Worm (Caenorhabditis elegans) whole organism, young adult: ENCODE measurements around the gene F41G3.21.

Experiments
- B0035.1 ChIP-seq: sonication (generic microtip); optimal IDR thresholded peaks from 2 replicates; lab custom pipeline; 2016; ENCODE audit warnings: missing genetic modification characterization, mild to moderate bottlenecking, missing compliant biosample characterization, missing genotype, missing genetic modification reagents
- F49E8.2 ChIP-seq: sonication (generic microtip); optimal IDR thresholded peaks from 3 replicates; lab custom pipeline; 2017; ENCODE audit warnings: missing genetic modification characterization, mild to moderate bottlenecking, missing compliant biosample characterization, antibody characterized with exemption, moderate library complexity; ENCODE audit not compliant: insufficient read depth
- ceh-40 ChIP-seq: fragments of 200-800 bp; sonication (Bioruptor generic); IDR thresholded peaks from 2 replicates; pipeline ENCODE4 v1.3.6; 2022; ENCODE audit warnings: missing genetic modification characterization, missing compliant biosample characterization
- dpl-1 ChIP-seq: fragments of 150-350 bp; optimal IDR thresholded peaks from 2 replicates; lab custom pipeline; 2014; ENCODE audit warnings: missing biosample characterization, missing genetic modification reagents, missing genetic modification characterization
- hrde-1 ChIP-seq: sonication (generic microtip); optimal IDR thresholded peaks from 2 replicates; lab custom pipeline; 2016; ENCODE audit warnings: missing genetic modification characterization, mild to moderate bottlenecking, missing compliant biosample characterization, moderate library complexity, missing genotype, missing genetic modification reagents, borderline replicate concordance
- lag-1 ChIP-seq: fragments of 200-800 bp; sonication (Bioruptor generic); IDR thresholded peaks from 2 replicates; pipeline ENCODE4 v1.3.6; 2022; ENCODE audit warnings: missing genetic modification reagents, missing genetic modification characterization, missing compliant biosample characterization
- mel-28 ChIP-seq: sonication (generic microtip); optimal IDR thresholded peaks from 2 replicates; lab custom pipeline; 2016; ENCODE audit warnings: borderline replicate concordance, mild to moderate bottlenecking, missing genetic modification characterization, missing compliant biosample characterization
- pha-4 ChIP-seq: fragments of 150-350 bp; sonication (generic microtip); optimal IDR thresholded peaks from 2 replicates; lab custom pipeline; 2014; ENCODE audit warnings: missing biosample characterization, missing genetic modification reagents, missing genetic modification characterization
- snpc-1.3 ChIP-seq: sonication (generic microtip); optimal IDR thresholded peaks from 2 replicates; lab custom pipeline; 2017; ENCODE audit warnings: missing genetic modification characterization, mild to moderate bottlenecking, missing compliant biosample characterization, antibody characterized with exemption, moderate library complexity, missing genotype, missing genetic modification reagents; ENCODE audit not compliant: insufficient read depth
- snpc-3.4 ChIP-seq: sonication (generic microtip); optimal IDR thresholded peaks from 2 replicates; lab custom pipeline; 2017; ENCODE audit warnings: missing genetic modification characterization, mild to moderate bottlenecking, missing compliant biosample characterization, antibody characterized with exemption, moderate library complexity, missing genotype, missing genetic modification reagents
- snpc-4 ChIP-seq, 5 experiments: fragments of 150-350 bp in 1 of 5; sonication (generic microtip) in 4 of 5; optimal IDR thresholded peaks; 2 replicates each; lab custom pipeline; 2014 to 2018; ENCODE audit warnings: missing genetic modification characterization in 5 of 5, missing biosample characterization in 3 of 5, antibody characterized with exemption in 2 of 5, mild to moderate bottlenecking in 2 of 5, missing compliant biosample characterization in 2 of 5, missing genotype in 2 of 5, moderate library complexity in 2 of 5, missing genetic modification reagents in 1 of 5
- tbx-9 ChIP-seq: sonication (generic microtip); optimal IDR thresholded peaks from 2 replicates; lab custom pipeline; 2016; ENCODE audit warnings: borderline replicate concordance, missing genetic modification characterization, inconsistent platforms, missing compliant biosample characterization
- unc-62 ChIP-seq: fragments of 150-350 bp; optimal IDR thresholded peaks from 2 replicates; lab custom pipeline; 2014; ENCODE audit warnings: missing biosample characterization, missing genetic modification reagents, missing genetic modification characterization
- ztf-26 ChIP-seq: sonication (generic microtip); optimal IDR thresholded peaks from 2 replicates; lab custom pipeline; 2017; ENCODE audit warnings: missing genetic modification characterization, missing compliant biosample characterization

ce11 chrII:6800104-6800711 lies 47.5 kb upstream of the F41G3.21 start, which contains the start of gene F31E8.4:
- no peak for TF ChIP-seq mel-28 (tag; lab: Kevin White, UChicago)
- no peak for TF ChIP-seq B0035.1 (tag; lab: Kevin White, UChicago)
- TF ChIP-seq snpc-1.3, result no peak
- no peak for TF ChIP-seq hrde-1 (tag; lab: Kevin White, UChicago)
- no peak for TF ChIP-seq F49E8.2 (tag; lab: Kevin White, UChicago)
- TF ChIP-seq lag-1 (GFP tag; lab: Robert Waterston, UW), result no peak
- no peak for TF ChIP-seq pha-4 (tag; lab: Kevin White, UChicago)
- no peak for TF ChIP-seq ceh-40 (GFP tag; lab: Robert Waterston, UW)
- TF ChIP-seq ztf-26 (tag; lab: Kevin White, UChicago), result no peak
- no peak for TF ChIP-seq snpc-4 (GFP tag; optimal IDR thresholded peaks at IDR 0.05; lab: Kevin White, UChicago)
- no peak for TF ChIP-seq snpc-4 (tag; optimal IDR thresholded peaks at IDR 0.05; lab: Kevin White, UChicago)
- no peak for TF ChIP-seq dpl-1
- no peak for TF ChIP-seq unc-62 (GFP tag; lab: Kevin White, UChicago)
- TF ChIP-seq tbx-9, result no peak
- TF ChIP-seq snpc-3.4 (tag; lab: Kevin White, UChicago), result no peak
